Worm (Caenorhabditis elegans) whole organism, late embryonic: Measurements from ENCODE around the gene csn-3.

ENCODE experiments used
- ahr-1 ChIP-seq: sonication (generic microtip); optimal IDR thresholded peaks from 2 replicates; lab custom pipeline; 2016; ENCODE audit warnings: missing genetic modification characterization, missing compliant biosample characterization
- ama-1 ChIP-seq: fragments of 150-350 bp; optimal IDR thresholded peaks from 2 replicates; lab custom pipeline; 2014
- ceh-24 ChIP-seq: sonication (generic microtip); optimal IDR thresholded peaks from 2 replicates; lab custom pipeline; 2016; ENCODE audit warnings: mild to moderate bottlenecking, missing genetic modification characterization, missing compliant biosample characterization
- dve-1 ChIP-seq: sonication (generic microtip); optimal IDR thresholded peaks from 2 replicates; lab custom pipeline; 2017; ENCODE audit warnings: antibody characterized with exemption, mild to moderate bottlenecking, missing genetic modification characterization, missing compliant biosample characterization
- fkh-10 ChIP-seq: fragments of 150-350 bp; optimal IDR thresholded peaks from 2 replicates; lab custom pipeline; 2014; ENCODE audit warnings: missing biosample characterization, missing genetic modification reagents, missing genetic modification characterization
- hlh-15 ChIP-seq: sonication (generic microtip); optimal IDR thresholded peaks from 2 replicates; lab custom pipeline; 2016; ENCODE audit warnings: missing genetic modification characterization, missing compliant biosample characterization
- hlh-8 ChIP-seq: sonication (generic microtip); optimal IDR thresholded peaks from 2 replicates; lab custom pipeline; 2016; ENCODE audit warnings: missing genotype, missing genetic modification characterization, missing compliant biosample characterization
- lin-11 ChIP-seq: fragments of 200-800 bp; sonication (Bioruptor generic); optimal IDR thresholded peaks from 2 replicates; lab custom pipeline; 2018; ENCODE audit warnings: mild to moderate bottlenecking, missing genetic modification characterization, missing compliant biosample characterization
- sdc-2 ChIP-seq: sonication (generic microtip); optimal IDR thresholded peaks from 2 replicates; lab custom pipeline; 2016; ENCODE audit warnings: missing genotype, missing genetic modification characterization, missing compliant biosample characterization
- tbx-2 ChIP-seq: sonication (generic microtip); optimal IDR thresholded peaks from 2 replicates; lab custom pipeline; 2016; ENCODE audit warnings: missing genetic modification characterization, missing compliant biosample characterization
- unc-3 ChIP-seq, 2 experiments: fragments of 200-800 bp in 1 of 2; sonication (Bioruptor generic) in 1 of 2; sonication (generic microtip) in 1 of 2; conservative IDR thresholded peaks in 1 of 2; optimal IDR thresholded peaks in 1 of 2; 2 replicates each; pipeline versions ENCODE4 v1.3.6 to Lab custom; 2016 to 2022; ENCODE audit warnings: missing compliant biosample characterization in 2 of 2, missing genetic modification characterization in 2 of 2, missing genetic modification reagents in 1 of 2

ce11 chrIV:237350-237749, 42.8 kb downstream of the csn-3 start, which contains the start of gene ints-13:
- TF ChIP-seq ahr-1 (tag; lab: Kevin White, UChicago) (no peak), sdc-2 (tag; lab: Kevin White, UChicago) (no peak), ceh-24 (no peak), hlh-15 (tag; lab: Kevin White, UChicago) (no peak), dve-1 (tag; lab: Kevin White, UChicago) (no peak), ama-1 (lab: Kevin White, UChicago) (no peak), lin-11 (no peak), hlh-8 (tag; lab: Kevin White, UChicago) (no peak), unc-3 (GFP tag; conservative IDR thresholded peaks at IDR 0.05; lab: Robert Waterston, UW) (no peak), unc-3 (tag; optimal IDR thresholded peaks at IDR 0.05; lab: Kevin White, UChicago) (no peak), tbx-2 (tag; lab: Kevin White, UChicago) (no peak), fkh-10 (GFP tag; lab: Kevin White, UChicago) (no peak)
